Worm (Caenorhabditis elegans): Measurements from ENCODE around the gene pezo-1.

DNA sequence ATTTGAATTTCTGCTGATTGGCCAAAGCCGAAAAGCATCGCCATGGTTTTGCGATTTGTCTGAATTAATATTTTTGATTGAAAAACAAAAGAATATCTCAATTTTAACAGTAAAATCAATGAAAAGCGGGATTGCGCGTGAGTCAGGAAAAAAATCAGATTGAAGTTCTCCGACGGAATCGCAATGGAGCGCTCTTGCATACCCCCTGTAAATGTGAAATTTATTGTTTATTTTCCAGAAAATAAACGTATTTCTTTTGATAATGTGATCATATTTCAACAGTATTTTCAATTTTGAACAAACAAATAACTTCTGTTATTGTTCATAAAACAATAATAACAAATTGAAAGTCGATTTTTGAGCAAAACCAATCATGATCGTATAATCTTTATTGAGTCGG, 24.7 kb downstream of the pezo-1 start, which contains the start of gene vps-26:
- TF ChIP-seq hlh-26 (GFP tag; conservative IDR thresholded peaks at IDR 0.05) (no peak), F57C9.4 (tag; optimal IDR thresholded peaks at IDR 0.05) (no peak), ceh-40 (GFP tag; IDR thresholded peaks at IDR 0.05) (no peak), bed-2 (GFP tag; IDR thresholded peaks at IDR 0.05) (no peak), ztf-6 (GFP tag; IDR thresholded peaks at IDR 0.05) (no peak), pha-4 (tag; optimal IDR thresholded peaks at IDR 0.05) (no peak), aptf-3 (GFP tag; IDR thresholded peaks at IDR 0.05) (no peak), Y79H2A.3 (GFP tag; conservative IDR thresholded peaks at IDR 0.05) (no peak), B0019.2 (GFP tag; conservative IDR thresholded peaks at IDR 0.05) (no peak), ama-1 (optimal IDR thresholded peaks at IDR 0.05) (no peak), ama-1 (GFP tag; optimal IDR thresholded peaks at IDR 0.05) (no peak), somi-1 (GFP tag; optimal IDR thresholded peaks at IDR 0.05) (no peak), unc-130 (GFP tag; optimal IDR thresholded peaks at IDR 0.05) (no peak)
